Fruit fly (Drosophila melanogaster) whole organism: ENCODE measurements around the gene Osi18.

Experiments
- CG8478 ChIP-seq: fragments of >200 bp; optimal IDR thresholded peaks from 2 replicates; lab custom pipeline; 2018; ENCODE audit warnings: inconsistent platforms
- Dll ChIP-seq: fragments of >200 bp; optimal IDR thresholded peaks from 2 replicates; lab custom pipeline; 2017
- EcR ChIP-seq, 2 experiments: fragments of >200 bp; optimal IDR thresholded peaks; 2 replicates each; lab custom pipeline; 2017; ENCODE audit warnings: missing biosample characterization in 2 of 2, missing genetic modification characterization in 2 of 2, missing genetic modification reagents in 2 of 2
- pan ChIP-seq: fragments of >200 bp; optimal IDR thresholded peaks from 2 replicates; lab custom pipeline; 2017
- psq ChIP-seq: fragments of >200 bp; optimal IDR thresholded peaks from 2 replicates; lab custom pipeline; 2017
- usp ChIP-seq: fragments of >200 bp; optimal IDR thresholded peaks from 2 replicates; lab custom pipeline; 2017; ENCODE audit warnings: missing biosample characterization, missing genetic modification characterization, mixed read lengths

Osi18 gene

dm6 chr3R:6348943-6349342, 18.9 kb downstream of the Osi18 start, which contains the start of gene Hr83:
Hr83 (plus strand) TSS chr3R:6349243.
- no peak for TF ChIP-seq usp (GFP tag; lab: Kevin White, UChicago)
- no peak for TF ChIP-seq pan
- TF ChIP-seq EcR (GFP tag; optimal IDR thresholded peaks at IDR 0.05; lab: Kevin White, UChicago) = no peak

dm6 chr3R:6350755-6351154, 20.7 kb downstream of the Osi18 start, which contains the start of gene Pak:
Pak (plus strand) TSS chr3R:6350896.
- TF ChIP-seq Dll (lab: Kevin White, UChicago) (no peak), usp (GFP tag; lab: Kevin White, UChicago) (no peak), EcR (GFP tag; optimal IDR thresholded peaks at IDR 0.05; lab: Kevin White, UChicago) (no peak), pan (no peak)

- TF ChIP-seq EcR (GFP tag; optimal IDR thresholded peaks at IDR 0.05; lab: Kevin White, UChicago) = no peak
- TF ChIP-seq pan = no peak
- peak; percentile 23 for TF ChIP-seq Dll (lab: Kevin White, UChicago)
Measured at dm6 chr3R:6351181-6351580, 21.1 kb downstream of the Osi18 start.

- TF ChIP-seq psq = no peak
- TF ChIP-seq CG8478 (lab: Kevin White, UChicago) = no peak
- TF ChIP-seq usp (GFP tag; lab: Kevin White, UChicago) = no peak
- no peak for TF ChIP-seq EcR (GFP tag; optimal IDR thresholded peaks at IDR 0.05; lab: Kevin White, UChicago)
- TF ChIP-seq Dll (lab: Kevin White, UChicago) = no peak
- no peak for TF ChIP-seq pan
Measured at dm6 chr3R:6351696-6352378, 21.8 kb downstream of the Osi18 start.

- no peak for TF ChIP-seq EcR (GFP tag; optimal IDR thresholded peaks at IDR 0.05; lab: Kevin White, UChicago)
- peak; percentile 31 for TF ChIP-seq pan
Measured at dm6 chr3R:6352436-6352835, 22.4 kb downstream of the Osi18 start.

dm6 chr3R:6352893-6353623, 23.0 kb downstream of the Osi18 start:
- TF ChIP-seq Dll (lab: Kevin White, UChicago) (no peak), usp (GFP tag; lab: Kevin White, UChicago) (no peak), psq (no peak), EcR (GFP tag; optimal IDR thresholded peaks at IDR 0.05; lab: Kevin White, UChicago) (no peak), pan (no peak), CG8478 (lab: Kevin White, UChicago) (no peak)

dm6 chr3R:6353624-6354352, 23.7 kb downstream of the Osi18 start:
- TF ChIP-seq pan = no peak
- no peak for TF ChIP-seq psq
- no peak for TF ChIP-seq Dll (lab: Kevin White, UChicago)

dm6 chr3R:6354408-6354807, 24.4 kb downstream of the Osi18 start:
- TF ChIP-seq CG8478 (lab: Kevin White, UChicago) = no peak
- TF ChIP-seq EcR (GFP tag; optimal IDR thresholded peaks at IDR 0.05; lab: Kevin White, UChicago) = no peak
- no peak for TF ChIP-seq psq
- TF ChIP-seq usp (GFP tag; lab: Kevin White, UChicago) = no peak
- TF ChIP-seq pan = no peak
- no peak for TF ChIP-seq Dll (lab: Kevin White, UChicago)

dm6 chr3R:6368100-6368499, 38.1 kb downstream of the Osi18 start, which contains the start of gene CG42724:
CG42724 (minus strand) TSS chr3R:6368288.
- TF ChIP-seq EcR (GFP tag; optimal IDR thresholded peaks at IDR 0.05; lab: Kevin White, UChicago) (no peak), CG8478 (lab: Kevin White, UChicago) (no peak), pan (no peak), Dll (lab: Kevin White, UChicago) (no peak), psq (no peak), usp (GFP tag; lab: Kevin White, UChicago) (no peak)

- TF ChIP-seq pan (no peak), EcR (GFP tag; optimal IDR thresholded peaks at IDR 0.05; lab: Kevin White, UChicago) (no peak), usp (GFP tag; lab: Kevin White, UChicago) (no peak), Dll (lab: Kevin White, UChicago) (no peak), CG8478 (lab: Kevin White, UChicago) (no peak), psq (no peak)
Measured at dm6 chr3R:6368550-6369238, 38.6 kb downstream of the Osi18 start, which contains the start of gene CG10286. CG10286 (plus strand) TSS chr3R:6368965.

dm6 chr3R:6373512-6374306, 43.7 kb downstream of the Osi18 start:
- no peak for TF ChIP-seq EcR (GFP tag; optimal IDR thresholded peaks at IDR 0.05; lab: Kevin White, UChicago)
- no peak for TF ChIP-seq psq
- TF ChIP-seq CG8478 (lab: Kevin White, UChicago) = no peak
- TF ChIP-seq pan = no peak
- TF ChIP-seq Dll (lab: Kevin White, UChicago) = no peak
- no peak for TF ChIP-seq usp (GFP tag; lab: Kevin White, UChicago)
